Fruit fly (Drosophila melanogaster) whole organism: ENCODE results near the gene mirr.

ENCODE experiments used
- Dll ChIP-seq: fragments of >200 bp; optimal IDR thresholded peaks from 2 replicates; lab custom pipeline; 2017
- EcR ChIP-seq, 2 experiments: fragments of >200 bp; optimal IDR thresholded peaks; 2 replicates each; lab custom pipeline; 2017; ENCODE audit warnings: missing biosample characterization in 2 of 2, missing genetic modification characterization in 2 of 2, missing genetic modification reagents in 2 of 2
- psq ChIP-seq: fragments of >200 bp; optimal IDR thresholded peaks from 2 replicates; lab custom pipeline; 2017
- usp ChIP-seq: fragments of >200 bp; optimal IDR thresholded peaks from 2 replicates; lab custom pipeline; 2017; ENCODE audit warnings: missing biosample characterization, missing genetic modification characterization, mixed read lengths

DNA sequence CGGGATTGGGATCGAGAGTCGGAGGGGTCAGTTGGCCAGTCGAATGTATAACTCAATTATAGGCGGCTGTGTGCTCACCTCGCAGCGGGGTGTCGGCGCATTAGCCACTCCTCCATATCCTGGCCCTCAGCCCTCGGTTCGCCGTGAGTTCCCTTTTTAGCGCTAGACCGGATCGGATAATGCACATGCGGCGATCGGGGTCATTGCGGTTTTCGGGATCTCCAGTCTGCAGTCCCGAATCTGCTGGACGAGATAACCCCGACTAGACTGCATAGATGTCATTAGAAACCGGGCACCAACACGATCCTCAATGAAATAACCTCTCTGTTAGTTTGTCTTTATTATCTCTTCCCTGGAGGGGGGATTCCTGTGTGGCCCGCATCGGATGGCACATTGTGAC, 46.1 kb upstream of the mirr start:
- no peak for TF ChIP-seq usp (GFP tag; lab: Kevin White, UChicago)
- TF ChIP-seq EcR (GFP tag; optimal IDR thresholded peaks at IDR 0.05; lab: Kevin White, UChicago): no peak
- TF ChIP-seq Dll (lab: Kevin White, UChicago): no peak
- TF ChIP-seq psq (lab: Kevin White, UChicago): no peak
